Worm (Caenorhabditis elegans): ENCODE results near the gene ZK822.9.

DNA sequence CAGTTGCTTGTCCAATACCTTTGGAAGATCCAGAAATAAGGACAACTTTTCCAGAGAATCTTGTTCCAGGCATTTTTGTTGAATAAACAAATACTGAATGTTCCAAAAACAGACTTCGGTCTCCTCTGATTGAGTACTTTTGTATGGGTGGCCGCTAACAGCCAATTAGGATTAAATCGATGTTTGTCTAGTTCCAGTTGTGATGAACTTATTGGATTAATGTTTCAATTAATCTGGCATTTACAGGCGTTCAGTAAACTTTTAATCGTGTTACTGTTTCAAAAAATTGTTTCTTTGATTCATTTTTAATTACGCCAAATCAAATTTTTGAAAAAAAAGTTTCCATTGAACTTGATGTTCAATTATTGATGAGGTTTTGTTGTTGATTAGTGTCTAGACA is 26.6 kb downstream of the ZK822.9 start, which contains the start of gene ZK829.1:
- TF ChIP-seq ztf-29 (GFP tag; IDR thresholded peaks at IDR 0.05) (no peak), ref-1 (GFP tag; conservative IDR thresholded peaks at IDR 0.05) (no peak), cog-1 (tag; optimal IDR thresholded peaks at IDR 0.05) (no peak), ztf-23 (GFP tag; IDR thresholded peaks at IDR 0.05) (no peak), flt-1 (GFP tag; IDR thresholded peaks at IDR 0.05) (no peak), tab-1 (GFP tag; IDR thresholded peaks at IDR 0.05) (no peak), T22C8.4 (GFP tag; IDR thresholded peaks at IDR 0.05) (no peak)

Data from whole organism, midembryonic.